Fruit fly (Drosophila melanogaster): ENCODE results near the gene Blos2.

The Blos2 gene

DNA sequence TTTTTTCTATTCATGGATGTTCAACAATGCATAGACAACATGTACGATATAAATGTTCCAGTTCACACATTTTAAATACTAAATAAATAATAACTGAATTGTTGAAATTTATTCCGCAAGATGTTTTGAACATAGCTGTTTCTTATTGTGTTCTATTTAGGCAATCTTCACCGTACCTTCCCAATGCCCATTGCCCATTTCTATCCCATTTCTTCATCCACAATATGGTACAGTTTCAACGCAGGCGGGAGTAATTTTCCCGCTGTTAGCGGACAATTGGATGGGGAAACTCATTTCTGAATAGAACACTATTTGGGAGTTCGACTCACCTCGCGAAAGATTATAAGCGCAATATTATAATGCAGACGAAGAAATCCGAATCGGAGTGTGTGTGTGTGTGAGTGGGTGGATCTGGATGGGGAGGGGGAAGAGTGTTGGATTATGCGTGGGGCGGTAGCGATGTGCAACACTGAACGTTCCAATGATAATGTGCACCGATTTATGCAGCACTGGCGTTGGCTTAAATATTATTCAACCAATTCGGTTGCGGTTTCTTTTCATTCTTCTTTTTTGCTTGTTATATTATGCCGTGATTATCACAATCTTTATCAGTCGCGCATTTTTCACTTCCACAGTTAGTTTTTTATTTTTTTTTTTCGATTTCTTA lies 30.7 kb downstream of the Blos2 start (continued):
- no peak for TF ChIP-seq ssp (GFP tag; IDR thresholded peaks at IDR 0.05)
- no peak for TF ChIP-seq CG18476 (GFP tag; optimal IDR thresholded peaks at IDR 0.05)
- TF ChIP-seq CG13123 (GFP tag; optimal IDR thresholded peaks at IDR 0.05), result peak; percentile 17
- peak; percentile 44 for TF ChIP-seq ind (GFP tag; optimal IDR thresholded peaks at IDR 0.05)
- TF ChIP-seq CG17385 (GFP tag; optimal IDR thresholded peaks at IDR 0.05), result peak; percentile 55
- peak; percentile 35 for TF ChIP-seq CG4328 (GFP tag; optimal IDR thresholded peaks at IDR 0.05)
- peak; percentile 41 for TF ChIP-seq pzg (GFP tag; optimal IDR thresholded peaks at IDR 0.05)
- TF ChIP-seq CTCF (GFP tag; optimal IDR thresholded peaks at IDR 0.05), result no peak
- TF ChIP-seq dati (GFP tag; IDR thresholded peaks at IDR 0.05), result no peak
- TF ChIP-seq CG9609 (GFP tag; optimal IDR thresholded peaks at IDR 0.05), result peak; percentile 22
- TF ChIP-seq CG12236 (GFP tag; optimal IDR thresholded peaks at IDR 0.05), result peak; percentile 4
- TF ChIP-seq CG13296 (GFP tag; optimal IDR thresholded peaks at IDR 0.05), result no peak
- TF ChIP-seq sr (GFP tag; IDR thresholded peaks at IDR 0.05), result peak; percentile 96
- TF ChIP-seq z (GFP tag; IDR thresholded peaks at IDR 0.05), result no peak
- TF ChIP-seq lbe (GFP tag; optimal IDR thresholded peaks at IDR 0.05), result peak; percentile 48
- peak; percentile 32 for TF ChIP-seq CG3407 (GFP tag; optimal IDR thresholded peaks at IDR 0.05)
- no peak for TF ChIP-seq ab (GFP tag; optimal IDR thresholded peaks at IDR 0.05)
- TF ChIP-seq CG12391 (tag; optimal IDR thresholded peaks at IDR 0.05), result peak; percentile 34
- peak; percentile 42; the same call in 1 of the 3 replicates for TF ChIP-seq Opbp (GFP tag; IDR thresholded peaks at IDR 0.05; ENCODE audit: partially characterized antibody)
- peak; percentile 37; the same call in 1 of the 3 replicates for TF ChIP-seq CG6791 (GFP tag; IDR thresholded peaks at IDR 0.05; ENCODE audit: partially characterized antibody)
- TF ChIP-seq Max (GFP tag; optimal IDR thresholded peaks at IDR 0.05), result peak; percentile 7
- peak; percentile 51 for TF ChIP-seq zfh2 (GFP tag; optimal IDR thresholded peaks at IDR 0.05)
- TF ChIP-seq D (optimal IDR thresholded peaks at IDR 0.05), result no peak
- TF ChIP-seq D (GFP tag; optimal IDR thresholded peaks at IDR 0.05), result peak; percentile 5
- no peak for TF ChIP-seq ATbp (GFP tag; optimal IDR thresholded peaks at IDR 0.05)
- peak in 1 of 2 experiments; percentile 58 for TF ChIP-seq eve (GFP tag; optimal IDR thresholded peaks at IDR 0.05)
- no peak for TF ChIP-seq CG5953 (GFP tag; IDR thresholded peaks at IDR 0.05)
- TF ChIP-seq nom (GFP tag; optimal IDR thresholded peaks at IDR 0.05), result peak; percentile 59
- TF ChIP-seq CG15011 (GFP tag; optimal IDR thresholded peaks at IDR 0.05), result no peak
- peak; percentile 10 for TF ChIP-seq Nf-YC (tag; optimal IDR thresholded peaks at IDR 0.05)
- no peak for TF ChIP-seq Awh (GFP tag; IDR thresholded peaks at IDR 0.05)
- peak; percentile 3 for TF ChIP-seq Nf-YB (GFP tag; optimal IDR thresholded peaks at IDR 0.05)
- TF ChIP-seq dpn (GFP tag; optimal IDR thresholded peaks at IDR 0.05), result peak; percentile 68 to 74
- peak; percentile 34; the same call in 2 of the 3 replicates for TF ChIP-seq tgo (GFP tag; IDR thresholded peaks at IDR 0.05)
- no peak for TF ChIP-seq CG2875 (GFP tag; optimal IDR thresholded peaks at IDR 0.05)
- peak; percentile 14 for TF ChIP-seq CG4854 (GFP tag; optimal IDR thresholded peaks at IDR 0.05)
- TF ChIP-seq hkb (optimal IDR thresholded peaks at IDR 0.05), result no peak
- TF ChIP-seq hkb (GFP tag; IDR thresholded peaks at IDR 0.05), result 0 out of 2 replicates have a peak, but pooled peaks have one; percentile 11
- no peak for TF ChIP-seq Lim3 (GFP tag; IDR thresholded peaks at IDR 0.05)
- TF ChIP-seq NK7.1 (GFP tag; optimal IDR thresholded peaks at IDR 0.05), result no peak
- TF ChIP-seq CG43689 (GFP tag; IDR thresholded peaks at IDR 0.05), result no peak
- peak; percentile 19 for TF ChIP-seq gsb-n (tag; optimal IDR thresholded peaks at IDR 0.05)
- 0 out of 2 replicates have a peak, but pooled peaks have one; percentile 8 for TF ChIP-seq CG14014 (GFP tag; IDR thresholded peaks at IDR 0.05)
- no peak; the same call in 1 of the 2 replicates for TF ChIP-seq NFAT (GFP tag; IDR thresholded peaks at IDR 0.05)
- TF ChIP-seq ap (GFP tag; IDR thresholded peaks at IDR 0.05), result no peak
- TF ChIP-seq CG11560 (tag; IDR thresholded peaks at IDR 0.05), result no peak
- no peak for TF ChIP-seq HmgD (GFP tag; optimal IDR thresholded peaks at IDR 0.05)
- peak; percentile 48 for TF ChIP-seq CG2120 (GFP tag; optimal IDR thresholded peaks at IDR 0.05)
- peak; percentile 84 for TF ChIP-seq chm (GFP tag; IDR thresholded peaks at IDR 0.05)
- TF ChIP-seq unpg (GFP tag; optimal IDR thresholded peaks at IDR 0.05), result peak; percentile 35
- TF ChIP-seq pros (GFP tag; optimal IDR thresholded peaks at IDR 0.05), result no peak
